Fruit fly (Drosophila melanogaster) whole organism, wandering third instar larva: Measurements from ENCODE around the gene CG4287.
A peak's percentile ranks its signal among the peaks of the same experiment; 100 is the strongest.

ENCODE experiments used
- CrebA ChIP-seq: fragments of 200-800 bp; sonication (Bioruptor generic); optimal IDR thresholded peaks from 2 replicates; lab custom pipeline; 2016; ENCODE audit warnings: missing biosample characterization, mild to moderate bottlenecking, missing genetic modification characterization, borderline replicate concordance
- Hnf4 ChIP-seq: fragments of 200-800 bp; sonication (Bioruptor generic); optimal IDR thresholded peaks from 2 replicates; lab custom pipeline; 2016; ENCODE audit warnings: missing biosample characterization, mild to moderate bottlenecking, missing genetic modification characterization
- Myc ChIP-seq: fragments of >200 bp; optimal IDR thresholded peaks from 2 replicates; lab custom pipeline; 2017
- OdsH ChIP-seq: fragments of 200-800 bp; sonication (Bioruptor generic); optimal IDR thresholded peaks from 2 replicates; lab custom pipeline; 2016; ENCODE audit warnings: missing biosample characterization, mild to moderate bottlenecking, missing genetic modification characterization
- Rel ChIP-seq, 2 experiments: fragments of 200-800 bp; sonication (Bioruptor generic) in 1 of 2; optimal IDR thresholded peaks; 2 replicates in 1 of 2; 3 replicates in 1 of 2; lab custom pipeline; 2016 to 2019; ENCODE audit warnings: mild to moderate bottlenecking in 2 of 2, missing biosample characterization in 2 of 2, missing genetic modification characterization in 2 of 2, moderate library complexity in 1 of 2
- Sp1 ChIP-seq: fragments of 200-800 bp; sonication (Bioruptor generic); optimal IDR thresholded peaks from 3 replicates; lab custom pipeline; 2019; ENCODE audit warnings: missing biosample characterization, mild to moderate bottlenecking, missing genetic modification characterization, moderate library complexity
- br ChIP-seq: fragments of 200-800 bp; sonication (Bioruptor generic); optimal IDR thresholded peaks from 2 replicates; lab custom pipeline; 2016; ENCODE audit warnings: missing biosample characterization, missing genetic modification characterization
- fru ChIP-seq: fragments of 200-800 bp; sonication (Bioruptor generic); optimal IDR thresholded peaks from 3 replicates; lab custom pipeline; 2016; ENCODE audit warnings: missing biosample characterization, mild to moderate bottlenecking, missing genetic modification characterization
- pan ChIP-seq: fragments of >200 bp; optimal IDR thresholded peaks from 2 replicates; lab custom pipeline; 2017
- psq ChIP-seq: fragments of 200-800 bp; sonication (Bioruptor generic); optimal IDR thresholded peaks from 3 replicates; lab custom pipeline; 2017; ENCODE audit warnings: missing biosample characterization, mild to moderate bottlenecking, missing genetic modification characterization, moderate library complexity
- tai ChIP-seq: sonication (Bioruptor generic); optimal IDR thresholded peaks from 2 replicates; lab custom pipeline; 2016; ENCODE audit warnings: missing biosample characterization, missing genetic modification characterization
- usp ChIP-seq: fragments of >200 bp; optimal IDR thresholded peaks from 2 replicates; lab custom pipeline; 2017; ENCODE audit warnings: missing biosample characterization, missing genetic modification characterization

dm6 chr3R:15972979-15973486 is 9.4 kb upstream of the CG4287 start, which contains the start of gene Hel89B:
- TF ChIP-seq psq (GFP tag; lab: Kevin White, UChicago) (no peak), CrebA (GFP tag; lab: Kevin White, UChicago) (no peak), Myc (lab: Kevin White, UChicago) (peak; percentile 30), pan (lab: Kevin White, UChicago) (no peak), br (peak; percentile 27), OdsH (GFP tag; lab: Kevin White, UChicago) (no peak), tai (GFP tag; lab: Kevin White, UChicago) (no peak), fru (GFP tag; lab: Kevin White, UChicago) (peak; percentile 46), Rel (GFP tag; optimal IDR thresholded peaks at IDR 0.05; lab: Kevin White, UChicago) (no peak), Rel (tag; optimal IDR thresholded peaks at IDR 0.05; lab: Kevin White, UChicago) (peak; percentile 3), Hnf4 (GFP tag; lab: Kevin White, UChicago) (peak; percentile 66), Sp1 (GFP tag; lab: Kevin White, UChicago) (no peak), usp (no peak)
